Worm (Caenorhabditis elegans): ENCODE data around the gene C28G1.6.

The C28G1.6 gene

DNA sequence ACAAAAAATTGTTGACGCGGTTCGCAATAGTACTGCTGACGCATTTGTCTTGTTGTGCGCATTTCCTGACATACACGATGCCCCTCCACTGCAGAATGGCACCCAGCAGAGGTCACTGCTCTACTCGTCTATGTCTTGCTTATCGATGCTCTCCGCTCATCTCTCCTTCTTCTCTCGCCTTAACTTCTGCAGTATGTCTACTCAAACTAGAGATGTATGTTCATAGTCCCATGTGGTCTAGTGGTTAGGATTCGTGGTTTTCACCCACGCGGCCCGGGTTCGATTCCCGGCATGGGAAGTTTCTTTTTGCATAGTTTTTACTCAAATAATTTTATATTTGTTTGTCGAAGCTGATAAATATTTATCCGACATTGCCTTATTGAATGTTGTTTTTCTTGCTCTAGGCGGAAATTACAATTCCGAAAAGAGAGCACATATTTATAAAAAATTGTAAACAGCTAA is 4.9 kb upstream of the C28G1.6 start, which contains the start of gene C28G1.2 (continued):
- no peak for TF ChIP-seq ets-5 (GFP tag; IDR thresholded peaks at IDR 0.05)
- TF ChIP-seq tbx-2 (tag; optimal IDR thresholded peaks at IDR 0.05) = peak; percentile 93
- TF ChIP-seq nhr-20 (tag; optimal IDR thresholded peaks at IDR 0.05) = peak; percentile 95
- peak; percentile 98 for TF ChIP-seq snu-23 (GFP tag; optimal IDR thresholded peaks at IDR 0.05)
- peak; percentile 69 for TF ChIP-seq C04F5.9 (tag; optimal IDR thresholded peaks at IDR 0.05)
- peak; percentile 89 for TF ChIP-seq C16A3.4 (tag; optimal IDR thresholded peaks at IDR 0.05)
- TF ChIP-seq fkh-10 (GFP tag; optimal IDR thresholded peaks at IDR 0.05) = peak; percentile 92
- peak; percentile 93 for TF ChIP-seq unc-86 (tag; optimal IDR thresholded peaks at IDR 0.05)
- TF ChIP-seq nhr-12 (tag; optimal IDR thresholded peaks at IDR 0.05) = no peak
- peak; percentile 60 for TF ChIP-seq nhr-11 (tag; optimal IDR thresholded peaks at IDR 0.05)
- TF ChIP-seq unc-62 (GFP tag; optimal IDR thresholded peaks at IDR 0.05) = no peak
- TF ChIP-seq nhr-84 (tag; optimal IDR thresholded peaks at IDR 0.05) = no peak
- peak; percentile 80 for TF ChIP-seq skn-1 (tag; optimal IDR thresholded peaks at IDR 0.05)
- peak; percentile 18 to 92 for TF ChIP-seq mdl-1 (tag; optimal IDR thresholded peaks at IDR 0.05)
- peak; percentile 76 for TF ChIP-seq fos-1 (tag; optimal IDR thresholded peaks at IDR 0.05)
- TF ChIP-seq nhr-237 (tag; optimal IDR thresholded peaks at IDR 0.05) = peak; percentile 84
- peak; percentile 89 for TF ChIP-seq ceh-88 (GFP tag; IDR thresholded peaks at IDR 0.05)
- peak; percentile 86 for TF ChIP-seq aly-2 (tag; optimal IDR thresholded peaks at IDR 0.05)
- TF ChIP-seq sup-37 (GFP tag; optimal IDR thresholded peaks at IDR 0.05) = peak; percentile 82
- peak; percentile 80 to 84 for TF ChIP-seq lin-35 (GFP tag; optimal IDR thresholded peaks at IDR 0.05)
- TF ChIP-seq nhr-77 (tag; optimal IDR thresholded peaks at IDR 0.05) = peak; percentile 86
- no peak for TF ChIP-seq ceh-90 (tag; optimal IDR thresholded peaks at IDR 0.05)
- peak; percentile 96 for TF ChIP-seq nhr-71 (tag; optimal IDR thresholded peaks at IDR 0.05)
- peak; percentile 92 for TF ChIP-seq ceh-8 (GFP tag; optimal IDR thresholded peaks at IDR 0.05)
- peak; percentile 50 for TF ChIP-seq lin-15B (tag; optimal IDR thresholded peaks at IDR 0.05)
- peak; percentile 97 for TF ChIP-seq lin-14 (GFP tag; optimal IDR thresholded peaks at IDR 0.05)
- TF ChIP-seq F16B12.6 (tag; optimal IDR thresholded peaks at IDR 0.05) = peak; percentile 47
- no peak for TF ChIP-seq alr-1 (tag; optimal IDR thresholded peaks at IDR 0.05; ENCODE audit: borderline replicate concordance)
- peak; percentile 91 for TF ChIP-seq lir-3 (tag; optimal IDR thresholded peaks at IDR 0.05; ENCODE audit: poor library complexity)
- TF ChIP-seq fkh-8 (tag; optimal IDR thresholded peaks at IDR 0.05) = peak; percentile 93
- peak; percentile 89 for TF ChIP-seq egl-13 (tag; optimal IDR thresholded peaks at IDR 0.05)
- TF ChIP-seq vab-15 (tag; optimal IDR thresholded peaks at IDR 0.05) = peak; percentile 7
- TF ChIP-seq mab-9 (GFP tag; IDR thresholded peaks at IDR 0.05) = peak; percentile 87
- TF ChIP-seq swsn-7 (tag; optimal IDR thresholded peaks at IDR 0.05) = peak; percentile 96
- TF ChIP-seq elt-3 (tag; optimal IDR thresholded peaks at IDR 0.05) = peak in 2 of 6 experiments; percentile 34 to 81
- TF ChIP-seq xbp-1 (tag; optimal IDR thresholded peaks at IDR 0.05) = peak; percentile 95
- TF ChIP-seq nhr-19 (GFP tag; conservative IDR thresholded peaks at IDR 0.05) = peak; percentile 94
- TF ChIP-seq unc-30 (tag; optimal IDR thresholded peaks at IDR 0.05) = no peak
- peak; percentile 87 for TF ChIP-seq ztf-4 (tag; optimal IDR thresholded peaks at IDR 0.05)
- peak; percentile 93 for TF ChIP-seq irx-1 (tag; optimal IDR thresholded peaks at IDR 0.05)
- peak; percentile 87 for TF ChIP-seq nhr-76 (tag; optimal IDR thresholded peaks at IDR 0.05)
- peak; percentile 89 for TF ChIP-seq mep-1 (tag; optimal IDR thresholded peaks at IDR 0.05)
- peak; percentile 47 for TF ChIP-seq hlh-4 (tag; optimal IDR thresholded peaks at IDR 0.05)
- TF ChIP-seq nhr-85 (tag) = peak; percentile 96
- TF ChIP-seq snpc-4 (tag; optimal IDR thresholded peaks at IDR 0.05) = peak; percentile 74
- peak; percentile 63 for TF ChIP-seq aha-1 (tag; optimal IDR thresholded peaks at IDR 0.05)
- TF ChIP-seq sptf-1 (tag; optimal IDR thresholded peaks at IDR 0.05) = no peak
- peak; percentile 96 for TF ChIP-seq nhr-47 (tag; optimal IDR thresholded peaks at IDR 0.05)
- TF ChIP-seq ceh-82 (tag; optimal IDR thresholded peaks at IDR 0.05) = peak; percentile 76 to 90 (median 82)
- TF ChIP-seq blmp-1 (tag; optimal IDR thresholded peaks at IDR 0.05) = peak; percentile 41
- no peak for TF ChIP-seq tlp-1 (tag; optimal IDR thresholded peaks at IDR 0.05)
- peak; percentile 90 for TF ChIP-seq rnt-1 (tag; optimal IDR thresholded peaks at IDR 0.05)
- peak in 1 of 2 experiments; percentile 76 for TF ChIP-seq ztf-11 (tag; optimal IDR thresholded peaks at IDR 0.05)
- peak; percentile 71 for TF ChIP-seq zag-1 (tag; optimal IDR thresholded peaks at IDR 0.05)
